Fruit fly (Drosophila melanogaster) whole organism, adult: ENCODE results near the gene CG33687.

Experiments
- CG11617 ChIP-seq: fragments of 200-800 bp; sonication (Bioruptor generic); optimal IDR thresholded peaks from 2 replicates; lab custom pipeline; 2017; ENCODE audit warnings: mild to moderate bottlenecking, missing biosample characterization, missing genetic modification reagents, missing genetic modification characterization
- CG12768 ChIP-seq: fragments of 200-800 bp; sonication (Bioruptor generic); optimal IDR thresholded peaks from 2 replicates; lab custom pipeline; 2017; ENCODE audit warnings: missing biosample characterization, missing genetic modification characterization, mild to moderate bottlenecking, moderate library complexity, missing genetic modification reagents
- CG14711 ChIP-seq: fragments of 200-800 bp; sonication (Bioruptor generic); optimal IDR thresholded peaks from 2 replicates; lab custom pipeline; 2018; ENCODE audit warnings: missing biosample characterization, mild to moderate bottlenecking, missing genetic modification characterization, moderate library complexity
- CG1620 ChIP-seq: fragments of 200-800 bp; sonication (Bioruptor generic); optimal IDR thresholded peaks from 2 replicates; lab custom pipeline; 2016; ENCODE audit warnings: missing biosample characterization, missing genetic modification characterization
- CG33017 ChIP-seq: fragments of 200-800 bp; sonication (Bioruptor generic); optimal IDR thresholded peaks from 2 replicates; lab custom pipeline; 2018; ENCODE audit warnings: missing biosample characterization, mild to moderate bottlenecking, missing genetic modification characterization, moderate library complexity
- CG5204 ChIP-seq: fragments of 200-800 bp; sonication (Bioruptor generic); optimal IDR thresholded peaks from 2 replicates; lab custom pipeline; 2016; ENCODE audit warnings: missing biosample characterization, missing genetic modification characterization
- CG7045 ChIP-seq: fragments of 200-800 bp; sonication (Bioruptor generic); optimal IDR thresholded peaks from 2 replicates; lab custom pipeline; 2017; ENCODE audit warnings: missing biosample characterization, mild to moderate bottlenecking, missing genetic modification characterization
- CG7101 ChIP-seq: fragments of 200-800 bp; sonication (Bioruptor generic); optimal IDR thresholded peaks from 2 replicates; lab custom pipeline; 2018; ENCODE audit warnings: missing biosample characterization, mild to moderate bottlenecking, missing genetic modification characterization, moderate library complexity
- Clk ChIP-seq: fragments of 200-800 bp; sonication (Bioruptor generic); optimal IDR thresholded peaks from 2 replicates; lab custom pipeline; 2017; ENCODE audit warnings: missing biosample characterization, missing genetic modification characterization
- Crg-1 ChIP-seq: fragments of 200-800 bp; sonication (Bioruptor generic); optimal IDR thresholded peaks from 2 replicates; lab custom pipeline; 2016; ENCODE audit warnings: missing biosample characterization, missing genetic modification characterization
- Hr96 ChIP-seq: fragments of 200-800 bp; sonication (Bioruptor generic); optimal IDR thresholded peaks from 2 replicates; lab custom pipeline; 2016; ENCODE audit warnings: missing biosample characterization, missing genetic modification characterization
- Mnt ChIP-seq: fragments of 200-800 bp; sonication (Bioruptor generic); optimal IDR thresholded peaks from 2 replicates; lab custom pipeline; 2016; ENCODE audit warnings: missing biosample characterization, mild to moderate bottlenecking, missing genetic modification characterization
- bab1 ChIP-seq: fragments of 200-800 bp; sonication (Bioruptor generic); optimal IDR thresholded peaks from 3 replicates; lab custom pipeline; 2019; ENCODE audit warnings: missing biosample characterization, mild to moderate bottlenecking, missing genetic modification characterization, moderate library complexity
- cic ChIP-seq: fragments of 200-800 bp; sonication (Bioruptor generic); optimal IDR thresholded peaks from 2 replicates; lab custom pipeline; 2017; ENCODE audit warnings: missing biosample characterization, mild to moderate bottlenecking, missing genetic modification characterization, moderate library complexity
- cnc ChIP-seq, 2 experiments: fragments of >200 bp; optimal IDR thresholded peaks; 2 replicates each; lab custom pipeline; 2017
- kay ChIP-seq: fragments of 200-800 bp; sonication (Bioruptor generic); peaks from one replicate; lab custom pipeline; 2016; ENCODE audit warnings: missing biosample characterization, missing genetic modification characterization, borderline replicate concordance
- ovo ChIP-seq: fragments of 200-800 bp; sonication (Bioruptor generic); optimal IDR thresholded peaks from 2 replicates; lab custom pipeline; 2016; ENCODE audit warnings: missing biosample characterization, missing genetic modification characterization
- pad ChIP-seq: fragments of 200-800 bp; sonication (Bioruptor generic); optimal IDR thresholded peaks from 3 replicates; lab custom pipeline; 2017; ENCODE audit warnings: missing biosample characterization, missing genetic modification characterization, mild to moderate bottlenecking, moderate library complexity, missing genetic modification reagents
- tj ChIP-seq: fragments of 200-800 bp; sonication (Bioruptor generic); optimal IDR thresholded peaks from 3 replicates; lab custom pipeline; 2017; ENCODE audit warnings: missing biosample characterization, mild to moderate bottlenecking, missing genetic modification characterization, moderate library complexity
- toe ChIP-seq: fragments of 200-800 bp; sonication (Bioruptor generic); optimal IDR thresholded peaks from 2 replicates; lab custom pipeline; 2016; ENCODE audit warnings: missing biosample characterization, missing genetic modification characterization

Gene CG33687

DNA sequence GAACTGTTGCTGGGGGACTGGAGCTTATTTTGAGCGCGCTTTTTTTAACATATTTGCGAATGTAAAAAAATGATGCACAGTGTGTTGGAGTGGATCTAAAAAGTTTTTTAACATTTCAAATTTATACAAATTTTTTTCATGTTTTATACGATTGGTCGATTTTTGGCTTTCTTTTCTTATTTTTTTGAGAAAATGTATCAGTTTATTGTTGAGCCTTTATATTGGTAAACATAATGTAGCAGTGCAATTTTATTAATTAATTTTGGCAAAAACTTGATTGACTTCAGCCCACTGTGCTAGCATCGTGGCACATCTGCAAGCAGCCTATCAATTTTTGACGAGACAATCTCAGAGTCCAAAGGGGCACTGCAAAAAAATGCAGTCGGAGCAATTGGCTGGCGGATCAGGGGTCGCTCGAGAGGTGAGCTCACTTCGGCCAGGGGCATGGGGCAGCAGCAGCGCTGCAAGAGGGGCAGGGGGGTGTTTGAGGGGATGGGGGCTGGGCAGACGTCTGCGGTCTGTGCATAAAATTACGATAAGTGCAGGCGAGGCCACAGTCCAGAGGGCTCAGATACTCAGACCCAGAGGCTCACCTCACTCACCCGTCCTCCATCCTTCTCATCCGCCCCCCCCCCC is 21.9 kb upstream of the CG33687 start:
- no peak for TF ChIP-seq Crg-1
- TF ChIP-seq CG7101 (tag; lab: Kevin White, UChicago), result no peak
- no peak for TF ChIP-seq Hr96 (GFP tag; lab: Kevin White, UChicago)
- no peak for TF ChIP-seq kay (GFP tag; lab: Kevin White, UChicago)
- no peak for TF ChIP-seq Clk

DNA sequence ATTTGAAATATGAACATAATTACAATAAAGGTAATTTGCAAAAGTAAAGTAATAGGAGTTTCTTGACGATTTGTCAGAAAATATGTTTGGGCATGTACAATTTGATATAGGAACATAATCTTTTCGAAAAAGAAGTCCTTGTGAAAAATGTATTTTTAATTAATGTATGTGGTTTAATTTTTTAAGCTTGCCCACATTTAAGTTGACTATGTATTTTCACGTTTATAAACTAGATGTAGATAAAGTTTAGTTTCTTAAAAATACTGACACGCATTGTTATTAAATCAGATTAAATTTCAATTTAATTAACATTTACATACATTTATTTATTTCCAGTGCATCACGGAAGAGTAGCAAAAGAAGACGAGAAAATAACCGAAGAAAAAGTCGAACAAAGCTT is 21.2 kb upstream of the CG33687 start:
- no peak for TF ChIP-seq Clk
- TF ChIP-seq CG1620 (GFP tag; lab: Kevin White, UChicago), result no peak
- TF ChIP-seq CG33017 (tag; lab: Kevin White, UChicago), result no peak
- no peak for TF ChIP-seq bab1
- no peak for TF ChIP-seq Hr96 (GFP tag; lab: Kevin White, UChicago)
- no peak for TF ChIP-seq CG14711
- TF ChIP-seq pad (GFP tag; lab: Kevin White, UChicago), result no peak
- no peak for TF ChIP-seq toe (GFP tag; lab: Kevin White, UChicago)
- no peak for TF ChIP-seq CG12768 (GFP tag; lab: Kevin White, UChicago)
- no peak for TF ChIP-seq CG7101 (tag; lab: Kevin White, UChicago)
- TF ChIP-seq Mnt (GFP tag; lab: Kevin White, UChicago), result no peak
- TF ChIP-seq cnc (optimal IDR thresholded peaks at IDR 0.05; lab: Kevin White, UChicago), result no peak
- TF ChIP-seq kay (GFP tag; lab: Kevin White, UChicago), result no peak

DNA sequence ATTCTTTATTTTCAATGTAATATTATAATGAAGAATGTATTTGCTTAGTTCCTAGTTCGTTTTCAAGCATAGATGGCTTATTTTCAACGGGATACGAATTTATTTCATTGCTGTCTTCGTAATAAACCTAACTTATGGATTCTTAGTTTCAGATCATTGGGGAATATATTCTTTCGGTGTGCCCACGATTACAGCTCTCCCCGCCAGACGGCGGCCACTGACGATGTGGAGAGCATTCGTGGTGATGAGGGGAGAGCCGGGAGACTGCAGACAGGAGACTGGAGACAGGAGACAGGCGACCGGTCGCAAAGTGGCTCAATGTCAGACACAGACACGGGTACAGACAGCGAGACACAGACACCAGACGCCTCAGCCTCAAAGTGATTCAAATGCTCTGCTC is 20.4 kb upstream of the CG33687 start:
- TF ChIP-seq Hr96 (GFP tag; lab: Kevin White, UChicago), result no peak
- no peak for TF ChIP-seq pad (GFP tag; lab: Kevin White, UChicago)
- no peak for TF ChIP-seq CG5204 (GFP tag; lab: Kevin White, UChicago)
- no peak for TF ChIP-seq CG1620 (GFP tag; lab: Kevin White, UChicago)
- TF ChIP-seq CG12768 (GFP tag; lab: Kevin White, UChicago), result no peak
- no peak for TF ChIP-seq Mnt (GFP tag; lab: Kevin White, UChicago)
- no peak for TF ChIP-seq tj
- TF ChIP-seq ovo (GFP tag; lab: Kevin White, UChicago), result no peak
- no peak for TF ChIP-seq CG14711
- no peak for TF ChIP-seq CG33017 (tag; lab: Kevin White, UChicago)
- no peak for TF ChIP-seq Crg-1
- no peak for TF ChIP-seq cic (GFP tag; lab: Kevin White, UChicago)
- no peak for TF ChIP-seq toe (GFP tag; lab: Kevin White, UChicago)
- no peak for TF ChIP-seq cnc (optimal IDR thresholded peaks at IDR 0.05; lab: Kevin White, UChicago)
- TF ChIP-seq CG11617 (GFP tag; lab: Kevin White, UChicago), result no peak

DNA sequence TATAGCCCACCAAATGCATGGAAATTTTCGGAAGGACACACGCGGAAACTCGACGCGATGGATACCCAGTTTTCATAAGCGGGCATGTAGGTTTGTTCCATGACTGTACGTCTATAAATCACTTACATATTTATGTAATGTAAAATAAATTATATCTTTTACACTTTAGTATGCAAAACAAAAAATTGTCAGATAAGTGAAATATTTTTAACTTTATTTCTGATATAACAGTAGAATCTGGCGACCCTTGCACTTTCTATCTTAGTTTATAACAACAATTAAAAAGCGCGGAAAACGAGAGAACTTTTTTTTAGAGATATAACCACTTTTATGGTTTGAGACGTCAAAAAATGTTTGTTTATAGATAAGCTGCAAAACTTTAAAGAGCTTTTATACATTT is 19.9 kb upstream of the CG33687 start:
- TF ChIP-seq Crg-1 (no peak), tj (no peak), CG1620 (GFP tag; lab: Kevin White, UChicago) (no peak), cic (GFP tag; lab: Kevin White, UChicago) (no peak), CG14711 (no peak), CG7101 (tag; lab: Kevin White, UChicago) (no peak), toe (GFP tag; lab: Kevin White, UChicago) (no peak)

DNA sequence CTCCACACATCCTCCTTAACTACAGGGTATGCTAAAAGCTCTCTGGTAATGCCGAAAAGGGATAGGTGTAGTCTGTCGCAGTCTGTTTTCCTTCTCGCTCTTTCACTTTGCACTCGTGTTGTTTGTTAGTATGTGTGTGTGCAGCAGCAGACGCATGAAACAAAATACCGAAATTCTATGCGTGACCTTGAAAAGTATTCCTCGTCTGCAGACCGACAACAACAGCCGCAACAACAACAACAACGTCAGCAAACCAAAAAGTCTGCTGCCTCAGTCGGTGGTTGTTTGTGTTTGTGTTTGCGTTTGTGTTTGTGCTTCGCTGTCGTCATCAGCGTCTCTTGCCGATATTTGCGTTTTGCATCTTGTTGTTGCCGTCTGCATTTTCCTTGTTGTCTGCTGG is 19.2 kb upstream of the CG33687 start:
- TF ChIP-seq CG7101 (tag; lab: Kevin White, UChicago), result no peak
- peak; percentile 4 for TF ChIP-seq CG5204 (GFP tag; lab: Kevin White, UChicago)

DNA sequence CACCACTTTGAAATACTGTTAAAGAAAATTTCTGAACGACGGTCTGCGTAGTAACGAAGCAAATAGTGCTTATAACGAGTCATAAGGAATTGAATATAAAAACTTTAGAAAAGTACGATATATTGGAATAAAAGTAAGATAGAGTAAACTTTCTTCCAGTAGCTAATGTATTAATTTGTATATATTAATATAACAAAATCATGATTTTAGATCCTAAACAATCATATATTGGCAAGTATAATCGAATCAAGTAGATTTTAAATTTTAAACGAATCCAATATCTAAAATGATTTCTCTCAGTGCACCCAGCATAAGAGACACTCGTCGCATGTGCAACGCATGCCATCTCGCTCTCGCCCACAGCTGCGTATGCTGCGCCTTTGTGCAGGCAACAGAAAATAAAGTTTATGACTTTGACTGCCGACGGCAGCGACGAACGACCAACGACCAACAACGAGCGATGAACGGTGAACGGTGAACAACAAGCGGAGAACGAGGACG is 16.3 kb upstream of the CG33687 start:
- TF ChIP-seq tj, result no peak
- TF ChIP-seq CG7045 (GFP tag; lab: Kevin White, UChicago), result no peak
- TF ChIP-seq kay (GFP tag; lab: Kevin White, UChicago), result no peak
- no peak for TF ChIP-seq CG1620 (GFP tag; lab: Kevin White, UChicago)
- TF ChIP-seq Crg-1, result no peak
- no peak for TF ChIP-seq CG7101 (tag; lab: Kevin White, UChicago)
- no peak for TF ChIP-seq cnc (optimal IDR thresholded peaks at IDR 0.05; lab: Kevin White, UChicago)
- no peak for TF ChIP-seq ovo (GFP tag; lab: Kevin White, UChicago)
- TF ChIP-seq bab1, result no peak
- no peak for TF ChIP-seq CG33017 (tag; lab: Kevin White, UChicago)
- no peak for TF ChIP-seq CG14711
- no peak for TF ChIP-seq cic (GFP tag; lab: Kevin White, UChicago)
- TF ChIP-seq CG5204 (GFP tag; lab: Kevin White, UChicago), result no peak
- no peak for TF ChIP-seq CG11617 (GFP tag; lab: Kevin White, UChicago)
- TF ChIP-seq pad (GFP tag; lab: Kevin White, UChicago), result no peak
- no peak for TF ChIP-seq CG12768 (GFP tag; lab: Kevin White, UChicago)
- TF ChIP-seq Clk, result no peak
- TF ChIP-seq toe (GFP tag; lab: Kevin White, UChicago), result no peak
- no peak for TF ChIP-seq Hr96 (GFP tag; lab: Kevin White, UChicago)
- TF ChIP-seq Mnt (GFP tag; lab: Kevin White, UChicago), result no peak
